Fruit fly (Drosophila melanogaster) whole organism, embryonic: ENCODE results near the gene Srrm234.

Experiments
- Asciz ChIP-seq: fragments of 200-800 bp; sonication (Bioruptor generic); optimal IDR thresholded peaks from 2 replicates; lab custom pipeline; 2017; ENCODE audit warnings: missing biosample characterization, mild to moderate bottlenecking, missing genetic modification characterization, missing genetic modification reagents
- CG10543 ChIP-seq: fragments of 200-800 bp; sonication (Bioruptor generic); optimal IDR thresholded peaks from 3 replicates; lab custom pipeline; 2017; ENCODE audit warnings: missing biosample characterization, mild to moderate bottlenecking, missing genetic modification characterization, moderate library complexity
- CG12155 ChIP-seq: fragments of 200-800 bp; sonication (Bioruptor generic); optimal IDR thresholded peaks from 3 replicates; lab custom pipeline; 2016; ENCODE audit warnings: missing biosample characterization, missing genetic modification characterization
- CG13775 ChIP-seq: fragments of 200-800 bp; sonication (Bioruptor generic); optimal IDR thresholded peaks from 3 replicates; lab custom pipeline; 2017; ENCODE audit warnings: missing biosample characterization, mild to moderate bottlenecking, missing genetic modification characterization
- CG15696 ChIP-seq: fragments of 200-800 bp; sonication (Bioruptor generic); optimal IDR thresholded peaks from 2 replicates; lab custom pipeline; 2019; ENCODE audit warnings: missing biosample characterization, mild to moderate bottlenecking, missing genetic modification characterization, moderate library complexity
- CG17186 ChIP-seq: fragments of 200-800 bp; sonication (Bioruptor generic); optimal IDR thresholded peaks from 3 replicates; lab custom pipeline; 2017; ENCODE audit warnings: missing biosample characterization, missing genetic modification reagents, missing genetic modification characterization
- CG17802 ChIP-seq: fragments of 200-800 bp; sonication (Bioruptor generic); optimal IDR thresholded peaks from 2 replicates; lab custom pipeline; 2018; ENCODE audit warnings: missing biosample characterization, mild to moderate bottlenecking, missing genetic modification characterization, moderate library complexity
- CG17829 ChIP-seq: fragments of 200-800 bp; optimal IDR thresholded peaks from 2 replicates; lab custom pipeline; 2019; ENCODE audit warnings: missing biosample characterization, mild to moderate bottlenecking, missing genetic modification characterization, moderate library complexity
- CG2116 ChIP-seq: fragments of 200-800 bp; sonication (Bioruptor generic); optimal IDR thresholded peaks from 3 replicates; lab custom pipeline; 2018; ENCODE audit warnings: missing biosample characterization, mild to moderate bottlenecking, missing genetic modification characterization
- CG30403 ChIP-seq: fragments of 200-800 bp; sonication (Bioruptor generic); optimal IDR thresholded peaks from 3 replicates; lab custom pipeline; 2016; ENCODE audit warnings: missing biosample characterization, missing genetic modification characterization
- CG5953 ChIP-seq: fragments of 200-800 bp; sonication (Bioruptor generic); IDR thresholded peaks from 2 replicates; pipeline ENCODE4 v1.3.6; 2022; ENCODE audit warnings: missing biosample characterization, missing genetic modification characterization
- CG6175 ChIP-seq: fragments of 200-800 bp; sonication (Bioruptor generic); IDR thresholded peaks from 3 replicates; pipeline ENCODE4 v1.3.6; 2022; ENCODE audit warnings: missing biosample characterization, missing genetic modification characterization
- CG6254 ChIP-seq: fragments of 200-800 bp; sonication (Bioruptor generic); optimal IDR thresholded peaks from 3 replicates; lab custom pipeline; 2017; ENCODE audit warnings: mild to moderate bottlenecking, missing biosample characterization, missing genetic modification reagents, missing genetic modification characterization
- CG6791 ChIP-seq: fragments of 200-800 bp; sonication (Bioruptor generic); IDR thresholded peaks from 3 replicates; pipeline ENCODE4 v1.3.6; 2022; ENCODE audit warnings: missing biosample characterization, missing genetic modification characterization; ENCODE audit not compliant: partially characterized antibody
- CG7372 ChIP-seq: fragments of 200-800 bp; sonication (Bioruptor generic); IDR thresholded peaks from 2 replicates; pipeline ENCODE4 v1.3.6; 2022; ENCODE audit warnings: missing biosample characterization, missing genetic modification characterization
- CG8290 ChIP-seq, 3 experiments: fragments of 200-800 bp; sonication (Bioruptor generic); optimal IDR thresholded peaks; 2 replicates each; lab custom pipeline; 2016 to 2019; ENCODE audit warnings: missing biosample characterization in 3 of 3, missing genetic modification characterization in 3 of 3, mild to moderate bottlenecking in 2 of 3, moderate library complexity in 1 of 3
- CG9797 ChIP-seq: fragments of 200-800 bp; sonication (Bioruptor generic); optimal IDR thresholded peaks from 3 replicates; lab custom pipeline; 2018; ENCODE audit warnings: missing biosample characterization, mild to moderate bottlenecking, missing genetic modification characterization
- Doc3 ChIP-seq: fragments of 200-800 bp; sonication (Bioruptor generic); IDR thresholded peaks from 3 replicates; pipeline ENCODE4 v1.3.6; 2022; ENCODE audit warnings: missing biosample characterization, missing genetic modification characterization; ENCODE audit not compliant: partially characterized antibody
- HLHmδ ChIP-seq: fragments of 200-800 bp; sonication (Bioruptor generic); optimal IDR thresholded peaks from 2 replicates; lab custom pipeline; 2018; ENCODE audit warnings: missing biosample characterization, mild to moderate bottlenecking, missing genetic modification characterization, moderate library complexity
- Hsf ChIP-seq: fragments of 200-800 bp; sonication (Bioruptor generic); optimal IDR thresholded peaks from 3 replicates; lab custom pipeline; 2016; ENCODE audit warnings: missing biosample characterization, missing genetic modification characterization
- Jarid2 ChIP-seq: fragments of 200-800 bp; sonication (Bioruptor generic); optimal IDR thresholded peaks from 3 replicates; lab custom pipeline; 2017; ENCODE audit warnings: mild to moderate bottlenecking, missing biosample characterization, missing genetic modification reagents, missing genetic modification characterization
- PHDP ChIP-seq: fragments of 200-800 bp; sonication (Bioruptor generic); optimal IDR thresholded peaks from 3 replicates; lab custom pipeline; 2018; ENCODE audit warnings: missing biosample characterization, mild to moderate bottlenecking, missing genetic modification characterization, moderate library complexity
- Rx ChIP-seq: fragments of 200-800 bp; sonication (Bioruptor generic); IDR thresholded peaks from 2 replicates; pipeline ENCODE4 v1.3.6; 2022; ENCODE audit warnings: missing biosample characterization, missing genetic modification characterization
- Scr ChIP-seq: fragments of 200-800 bp; sonication (Bioruptor generic); IDR thresholded peaks from 2 replicates; pipeline ENCODE4 v1.3.6; 2022; ENCODE audit warnings: missing biosample characterization, missing genetic modification characterization; ENCODE audit not compliant: partially characterized antibody
- Taf1 ChIP-seq: fragments of 200-800 bp; sonication (Bioruptor generic); IDR thresholded peaks from 2 replicates; pipeline ENCODE4 v1.3.6; 2022; ENCODE audit warnings: missing biosample characterization, missing genetic modification characterization
- Xrp1 ChIP-seq: fragments of 200-800 bp; sonication (Bioruptor generic); IDR thresholded peaks from 2 replicates; pipeline ENCODE4 v1.3.6; 2022; ENCODE audit warnings: missing biosample characterization, missing genetic modification characterization
- YL-1 ChIP-seq: fragments of 200-800 bp; sonication (Bioruptor generic); optimal IDR thresholded peaks from 3 replicates; lab custom pipeline; 2017; ENCODE audit warnings: missing biosample characterization, mild to moderate bottlenecking, missing genetic modification characterization
- ac ChIP-seq: fragments of 200-800 bp; sonication (Bioruptor generic); optimal IDR thresholded peaks from 3 replicates; lab custom pipeline; 2017; ENCODE audit warnings: missing biosample characterization, mild to moderate bottlenecking, missing genetic modification characterization
- chn ChIP-seq: fragments of 200-800 bp; sonication (Bioruptor generic); optimal IDR thresholded peaks from 2 replicates; lab custom pipeline; 2016; ENCODE audit warnings: missing biosample characterization, missing genetic modification characterization
- crp ChIP-seq, 2 experiments: fragments of 200-800 bp; sonication (Bioruptor generic); optimal IDR thresholded peaks; 2 replicates in 1 of 2; 3 replicates in 1 of 2; lab custom pipeline; 2017; ENCODE audit warnings: missing biosample characterization in 2 of 2, missing genetic modification characterization in 2 of 2, mild to moderate bottlenecking in 1 of 2, moderate library complexity in 1 of 2
- dati ChIP-seq: fragments of 200-800 bp; sonication (Bioruptor generic); IDR thresholded peaks from 2 replicates; pipeline ENCODE4 v1.3.6; 2022; ENCODE audit warnings: missing biosample characterization, missing genetic modification characterization
- dimm ChIP-seq: fragments of 200-800 bp; sonication (Bioruptor generic); IDR thresholded peaks from 2 replicates; pipeline ENCODE4 v1.3.6; 2022; ENCODE audit warnings: missing biosample characterization, missing genetic modification characterization
- dmrt11E ChIP-seq: fragments of 200-800 bp; sonication (Bioruptor generic); optimal IDR thresholded peaks from 3 replicates; lab custom pipeline; 2018; ENCODE audit warnings: missing biosample characterization, mild to moderate bottlenecking, missing genetic modification characterization, moderate library complexity
- esg ChIP-seq: fragments of 200-800 bp; sonication (Bioruptor generic); conservative IDR thresholded peaks from 2 replicates; pipeline ENCODE4 v1.3.6; 2022; ENCODE audit warnings: missing biosample characterization, missing genetic modification characterization
- exex ChIP-seq: fragments of 200-800 bp; sonication (Bioruptor generic); optimal IDR thresholded peaks from 4 replicates; lab custom pipeline; 2018; ENCODE audit warnings: missing biosample characterization, mild to moderate bottlenecking, missing genetic modification characterization, moderate library complexity
- gcm2 ChIP-seq: fragments of 200-800 bp; sonication (Bioruptor generic); optimal IDR thresholded peaks from 2 replicates; lab custom pipeline; 2016; ENCODE audit warnings: missing biosample characterization, missing genetic modification characterization
- gsb-n ChIP-seq: fragments of 200-800 bp; sonication (Bioruptor generic); optimal IDR thresholded peaks from 3 replicates; lab custom pipeline; 2018; ENCODE audit warnings: missing biosample characterization, mild to moderate bottlenecking, missing genetic modification characterization
- gt ChIP-seq: fragments of 200-800 bp; sonication (Bioruptor generic); IDR thresholded peaks from 2 replicates; pipeline ENCODE4 v1.3.6; 2022; ENCODE audit warnings: missing biosample characterization, missing genetic modification characterization
- ham ChIP-seq: fragments of 200-800 bp; sonication (Bioruptor generic); IDR thresholded peaks from 2 replicates; pipeline ENCODE4 v1.3.6; 2022; ENCODE audit warnings: missing biosample characterization, missing genetic modification characterization
- jigr1 ChIP-seq: fragments of 200-800 bp; sonication (Bioruptor generic); IDR thresholded peaks from 3 replicates; pipeline ENCODE4 v1.3.6; 2022; ENCODE audit warnings: missing biosample characterization, missing genetic modification characterization
- ken ChIP-seq: fragments of 200-800 bp; sonication (Bioruptor generic); IDR thresholded peaks from 3 replicates; pipeline ENCODE4 v1.3.6; 2022; ENCODE audit warnings: missing biosample characterization, missing genetic modification characterization
- lov ChIP-seq, 2 experiments: fragments of 200-800 bp in 1 of 2; fragments of >200 bp in 1 of 2; sonication (Bioruptor generic) in 1 of 2; IDR thresholded peaks in 1 of 2; optimal IDR thresholded peaks in 1 of 2; 2 replicates in 1 of 2; 3 replicates in 1 of 2; pipeline versions ENCODE4 v1.3.6 to Lab custom; 2017 to 2022; ENCODE audit warnings: missing biosample characterization in 1 of 2, missing genetic modification characterization in 1 of 2
- oc ChIP-seq: fragments of 200-800 bp; sonication (Bioruptor generic); optimal IDR thresholded peaks from 2 replicates; lab custom pipeline; 2018; ENCODE audit warnings: missing biosample characterization, mild to moderate bottlenecking, missing genetic modification characterization, moderate library complexity
- pita ChIP-seq: fragments of 200-800 bp; sonication (Bioruptor generic); optimal IDR thresholded peaks from 2 replicates; lab custom pipeline; 2017; ENCODE audit warnings: missing biosample characterization, mild to moderate bottlenecking, missing genetic modification characterization
- ro ChIP-seq: fragments of 200-800 bp; sonication (Bioruptor generic); IDR thresholded peaks from 2 replicates; pipeline ENCODE4 v1.3.6; 2022; ENCODE audit warnings: missing biosample characterization, missing genetic modification characterization
- run ChIP-seq: fragments of 200-800 bp; sonication (Bioruptor generic); optimal IDR thresholded peaks from 3 replicates; lab custom pipeline; 2018; ENCODE audit warnings: missing biosample characterization, mild to moderate bottlenecking, missing genetic modification characterization
- salm ChIP-seq: fragments of 200-800 bp; sonication (Bioruptor generic); optimal IDR thresholded peaks from 2 replicates; lab custom pipeline; 2018; ENCODE audit warnings: missing biosample characterization, mild to moderate bottlenecking, missing genetic modification characterization
- slp2 ChIP-seq: fragments of 200-800 bp; sonication (Bioruptor generic); optimal IDR thresholded peaks from 2 replicates; lab custom pipeline; 2016; ENCODE audit warnings: missing biosample characterization, missing genetic modification characterization
- zfh2 ChIP-seq: fragments of 200-800 bp; sonication (Bioruptor generic); optimal IDR thresholded peaks from 2 replicates; lab custom pipeline; 2016; ENCODE audit warnings: missing biosample characterization, missing genetic modification characterization

The Srrm234 gene

DNA sequence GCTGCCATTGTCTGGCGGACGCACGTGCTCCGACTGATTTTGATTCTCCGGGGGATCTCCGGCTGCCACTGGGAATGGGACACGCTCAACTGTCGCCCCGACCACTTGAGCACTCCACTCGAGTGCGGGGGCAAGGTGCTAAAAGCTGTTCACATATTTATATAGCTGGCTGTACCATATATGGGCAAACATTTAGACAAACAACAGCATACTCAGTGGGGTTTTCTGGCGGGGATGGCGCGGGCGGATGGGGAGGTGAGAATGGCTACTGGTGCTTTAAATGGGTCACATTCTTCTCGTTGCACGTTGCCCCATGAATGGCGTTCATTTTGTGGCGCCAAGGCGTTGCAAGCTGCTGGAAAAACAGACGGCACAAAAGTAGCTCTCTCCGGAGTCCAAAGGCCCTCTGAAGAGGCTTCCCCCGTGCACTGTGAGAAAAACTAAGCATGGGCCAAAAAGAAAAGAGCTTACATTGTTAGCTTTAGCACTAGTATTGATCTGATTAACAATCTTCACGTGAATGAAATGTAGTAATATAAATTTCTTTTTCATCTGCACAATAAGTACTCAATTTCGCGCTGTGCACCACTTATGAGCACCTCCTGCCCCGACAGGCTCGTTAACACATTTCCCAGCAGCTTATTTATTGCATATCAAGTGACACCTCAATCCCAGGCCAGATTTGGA, 26.0 kb upstream of the Srrm234 start (continued):
- TF ChIP-seq CG6791 (no peak), ac (no peak), pita (GFP tag; lab: Kevin White, UChicago) (no peak), Xrp1 (GFP tag; lab: Robert Waterston, UW) (peak; percentile 63; the same call in 1 of the 2 replicates), CG13775 (GFP tag; lab: Kevin White, UChicago) (no peak), CG8290 (GFP tag; optimal IDR thresholded peaks at IDR 0.05; lab: Kevin White, UChicago) (no peak), CG8290 (tag; optimal IDR thresholded peaks at IDR 0.05; lab: Kevin White, UChicago) (peak in 1 of 2 experiments; percentile 6), Doc3 (no peak), PHDP (tag; lab: Kevin White, UChicago) (no peak), chn (GFP tag; lab: Kevin White, UChicago) (no peak), Scr (no peak), esg (GFP tag; lab: Robert Waterston, UW) (no peak), Rx (GFP tag; lab: Robert Waterston, UW) (no peak), ro (GFP tag; lab: Robert Waterston, UW) (no peak), Asciz (peak; percentile 58), crp (GFP tag; optimal IDR thresholded peaks at IDR 0.05; lab: Kevin White, UChicago) (no peak), CG30403 (GFP tag; lab: Kevin White, UChicago) (peak; percentile 10), HLHmδ (GFP tag; lab: Kevin White, UChicago) (peak; percentile 73), zfh2 (GFP tag; lab: Kevin White, UChicago) (no peak), Taf1 (GFP tag; lab: Robert Waterston, UW) (no peak), run (tag; lab: Kevin White, UChicago) (no peak), Jarid2 (GFP tag; lab: Kevin White, UChicago) (peak; percentile 19), CG17829 (tag; lab: Kevin White, UChicago) (peak; percentile 20), CG12155 (no peak), CG9797 (GFP tag; lab: Kevin White, UChicago) (no peak), CG17802 (no peak), CG15696 (tag; lab: Kevin White, UChicago) (no peak), CG7372 (GFP tag; lab: Robert Waterston, UW) (no peak), CG10543 (no peak), YL-1 (GFP tag; lab: Kevin White, UChicago) (no peak), salm (tag; lab: Kevin White, UChicago) (no peak), Hsf (GFP tag; lab: Kevin White, UChicago) (no peak), CG5953 (no peak), dimm (GFP tag; lab: Robert Waterston, UW) (no peak), dati (no peak), dmrt11E (tag; lab: Kevin White, UChicago) (peak; percentile 39), ken (GFP tag; lab: Robert Waterston, UW) (no peak), jigr1 (GFP tag; lab: Robert Waterston, UW) (no peak), gcm2 (GFP tag; lab: Kevin White, UChicago) (no peak), ham (no peak), exex (tag; lab: Kevin White, UChicago) (no peak), CG6175 (GFP tag; lab: Robert Waterston, UW) (0 out of 3 replicates have a peak, but pooled peaks have one; percentile 9), CG2116 (GFP tag; lab: Kevin White, UChicago) (no peak), CG6254 (GFP tag; lab: Kevin White, UChicago) (peak; percentile 37), lov (optimal IDR thresholded peaks at IDR 0.05; lab: Kevin White, UChicago) (no peak), lov (GFP tag; IDR thresholded peaks at IDR 0.05; lab: Robert Waterston, UW) (no peak), gt (GFP tag; lab: Robert Waterston, UW) (peak; percentile 30; the same call in 1 of the 2 replicates), CG17186 (peak; percentile 9), oc (no peak), gsb-n (tag; lab: Kevin White, UChicago) (no peak), slp2 (GFP tag; lab: Kevin White, UChicago) (no peak)
